Fruit fly (Drosophila melanogaster): Measurements from ENCODE around the gene CG12395.

Gene CG12395

DNA sequence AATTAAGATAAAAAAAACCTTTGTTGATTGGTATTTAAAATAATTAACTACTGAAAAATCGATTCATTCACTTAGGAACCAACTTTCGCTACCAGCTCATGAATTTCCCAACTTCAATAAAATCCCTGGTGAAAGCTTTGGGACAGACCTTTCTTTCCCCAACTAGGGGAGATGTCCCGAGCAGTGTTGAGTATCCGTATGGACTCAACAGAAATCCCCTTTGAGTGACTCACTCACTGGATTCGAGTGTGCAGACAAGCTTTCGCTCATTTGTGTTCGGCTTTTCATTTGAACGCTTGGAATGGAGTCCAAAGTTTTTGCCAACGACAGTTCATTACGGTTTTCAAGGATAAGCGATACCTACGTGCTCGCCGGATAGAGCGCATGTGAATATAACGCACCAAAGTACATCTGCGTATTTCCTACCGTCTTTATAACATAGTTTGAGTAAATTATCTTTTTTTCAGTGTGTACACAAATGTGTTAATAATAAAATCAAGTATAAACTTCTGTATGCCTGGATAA, 778 bp upstream of the CG12395 start, which contains the start of gene dpr18:
Gene dpr18, plus strand, starts transcription at position 325 of the 525 bp plus-strand sequence.
- TF ChIP-seq psq (optimal IDR thresholded peaks at IDR 0.05) = no peak
- TF ChIP-seq usp (GFP tag; optimal IDR thresholded peaks at IDR 0.05) = no peak
- no peak for TF ChIP-seq Dll (optimal IDR thresholded peaks at IDR 0.05)
- TF ChIP-seq pan (optimal IDR thresholded peaks at IDR 0.05) = no peak
- no peak for TF ChIP-seq EcR (GFP tag; optimal IDR thresholded peaks at IDR 0.05)
- TF ChIP-seq CG8478 (optimal IDR thresholded peaks at IDR 0.05) = no peak
